Fruit fly (Drosophila melanogaster): ENCODE data around the gene CG34345.

Gene CG34345

dm6 chr2L:6667719-6668325 lies 44.9 kb downstream of the CG34345 start, which contains the start of gene Galt (continued):
- TF ChIP-seq CG34406 (GFP tag; optimal IDR thresholded peaks at IDR 0.05) (peak; percentile 34), ss (GFP tag; optimal IDR thresholded peaks at IDR 0.05) (peak in 1 of 2 experiments; percentile 64), eg (GFP tag; IDR thresholded peaks at IDR 0.05) (no peak; the same call in 2 of the 3 replicates), Gug (GFP tag; IDR thresholded peaks at IDR 0.05) (no peak), topi (GFP tag; optimal IDR thresholded peaks at IDR 0.05) (peak; percentile 42), CG15336 (GFP tag; IDR thresholded peaks at IDR 0.05) (no peak), lz (GFP tag; optimal IDR thresholded peaks at IDR 0.05) (peak; percentile 49), CG8319 (GFP tag; optimal IDR thresholded peaks at IDR 0.05) (no peak), Eip75B (GFP tag; optimal IDR thresholded peaks at IDR 0.05) (peak; percentile 42)

- TF ChIP-seq svp (GFP tag) (peak; percentile 55), dsx (GFP tag; optimal IDR thresholded peaks at IDR 0.05; ENCODE audit: poor library complexity, severe bottlenecking) (no peak), CG10669 (GFP tag; optimal IDR thresholded peaks at IDR 0.05) (no peak), achi (GFP tag; optimal IDR thresholded peaks at IDR 0.05) (no peak), CG10631 (GFP tag; optimal IDR thresholded peaks at IDR 0.05) (no peak), net (GFP tag; optimal IDR thresholded peaks at IDR 0.05) (no peak), Sox15 (GFP tag; optimal IDR thresholded peaks at IDR 0.05) (no peak), Smox (GFP tag; optimal IDR thresholded peaks at IDR 0.05) (no peak), fkh (GFP tag; optimal IDR thresholded peaks at IDR 0.05) (peak; percentile 11)
These were observed 48.5 kb downstream of the CG34345 start for dm6 chr2L:6671409-6671808.

- peak; percentile 65 for TF ChIP-seq CG6792 (GFP tag; optimal IDR thresholded peaks at IDR 0.05)
- no peak for TF ChIP-seq salr (GFP tag; optimal IDR thresholded peaks at IDR 0.05)
- peak; percentile 45 for TF ChIP-seq Ets21C (GFP tag; optimal IDR thresholded peaks at IDR 0.05)
- no peak for TF ChIP-seq CG11902 (GFP tag; optimal IDR thresholded peaks at IDR 0.05)
- no peak for TF ChIP-seq spab (GFP tag; optimal IDR thresholded peaks at IDR 0.05)
- peak; percentile 76 for TF ChIP-seq Ets96B (tag; optimal IDR thresholded peaks at IDR 0.05)
- TF ChIP-seq cyc (GFP tag; optimal IDR thresholded peaks at IDR 0.05): peak; percentile 68
- TF ChIP-seq CG34406 (GFP tag; optimal IDR thresholded peaks at IDR 0.05): no peak
- TF ChIP-seq topi (GFP tag; optimal IDR thresholded peaks at IDR 0.05): peak; percentile 72
- peak; percentile 49 for TF ChIP-seq CG8319 (GFP tag; optimal IDR thresholded peaks at IDR 0.05)
- TF ChIP-seq Lpt (GFP tag; optimal IDR thresholded peaks at IDR 0.05): no peak
- peak; percentile 81 for TF ChIP-seq OdsH (GFP tag; optimal IDR thresholded peaks at IDR 0.05)
- peak; percentile 66 for TF ChIP-seq CG8632 (GFP tag; optimal IDR thresholded peaks at IDR 0.05)
- peak; percentile 67 for TF ChIP-seq Sox15 (GFP tag; optimal IDR thresholded peaks at IDR 0.05)
- no peak; the same call in 2 of the 3 replicates for TF ChIP-seq CG6163 (GFP tag; IDR thresholded peaks at IDR 0.05)
- no peak for TF ChIP-seq CG4318 (GFP tag; optimal IDR thresholded peaks at IDR 0.05)
- TF ChIP-seq CG3032 (tag; optimal IDR thresholded peaks at IDR 0.05): peak; percentile 73
- peak; percentile 52 for TF ChIP-seq dac (GFP tag; optimal IDR thresholded peaks at IDR 0.05)
- TF ChIP-seq CG32006 (GFP tag; optimal IDR thresholded peaks at IDR 0.05): no peak
- TF ChIP-seq Sox14 (GFP tag; optimal IDR thresholded peaks at IDR 0.05): peak; percentile 85
- TF ChIP-seq CG11762 (GFP tag; optimal IDR thresholded peaks at IDR 0.05; ENCODE audit: insufficient read depth): peak; percentile 60
- TF ChIP-seq dsx (GFP tag; optimal IDR thresholded peaks at IDR 0.05; ENCODE audit: poor library complexity, severe bottlenecking): no peak
- peak; percentile 72 for TF ChIP-seq CG31627 (GFP tag; optimal IDR thresholded peaks at IDR 0.05)
- TF ChIP-seq svp (GFP tag): no peak
- TF ChIP-seq Sox102F (GFP tag; optimal IDR thresholded peaks at IDR 0.05): no peak
- TF ChIP-seq CG6276 (GFP tag; optimal IDR thresholded peaks at IDR 0.05): no peak
- TF ChIP-seq Hr39 (GFP tag; optimal IDR thresholded peaks at IDR 0.05): no peak
- TF ChIP-seq CG11294 (GFP tag; IDR thresholded peaks at IDR 0.05): peak; percentile 52; the same call in 1 of the 2 replicates
- TF ChIP-seq acj6 (GFP tag; optimal IDR thresholded peaks at IDR 0.05): peak; percentile 78
- TF ChIP-seq CG8119 (GFP tag; IDR thresholded peaks at IDR 0.05): peak; percentile 73
- no peak for TF ChIP-seq CG10631 (GFP tag; optimal IDR thresholded peaks at IDR 0.05)
- no peak for TF ChIP-seq CG16779 (tag; optimal IDR thresholded peaks at IDR 0.05)
- TF ChIP-seq fkh (GFP tag; optimal IDR thresholded peaks at IDR 0.05): peak; percentile 33
- TF ChIP-seq eg (GFP tag; IDR thresholded peaks at IDR 0.05): peak; percentile 82
- peak; percentile 71 for TF ChIP-seq Gug (GFP tag; IDR thresholded peaks at IDR 0.05)
- TF ChIP-seq esn (GFP tag; optimal IDR thresholded peaks at IDR 0.05): peak; percentile 78
These were observed 50.5 kb downstream of the CG34345 start, which contains the start of gene Spn27A for dm6 chr2L:6673211-6674012. Gene Spn27A, minus strand, starts transcription at chr2L:6673347.
